Fruit fly (Drosophila melanogaster) ovary, adult (tissue): ENCODE measurements around the gene Brr2.
A peak's percentile ranks its signal among the peaks of the same experiment; 100 is the strongest.

Source experiments
- CG17801 ChIP-seq: fragments of 200-800 bp; optimal IDR thresholded peaks from 2 replicates; lab custom pipeline; 2019; ENCODE audit warnings: missing biosample characterization, mild to moderate bottlenecking, missing genetic modification characterization, moderate library complexity; ENCODE audit not compliant: partially characterized antibody

Gene Brr2

dm6 chr3L:15968686-15969085 is 1.0 kb upstream of the Brr2 start:
- TF ChIP-seq CG17801 (GFP tag; lab: Kevin White, UChicago): no peak

- TF ChIP-seq CG17801 (GFP tag; lab: Kevin White, UChicago): no peak
Measured at dm6 chr3L:15958612-15959315, 8.9 kb downstream of the Brr2 start, which contains the start of gene CG17032. Gene CG17032 (plus strand): TSS chr3L:15958843.

dm6 chr3L:15956448-15957010 is 11.1 kb downstream of the Brr2 start, which contains the start of gene elgi:
Gene elgi (plus strand): TSS chr3L:15956550.
- TF ChIP-seq CG17801 (GFP tag; lab: Kevin White, UChicago): peak; percentile 47

dm6 chr3L:15954784-15955427 is 12.8 kb downstream of the Brr2 start, which contains the start of the genes Pka-C3 and GXIVsPLA2:
Gene Pka-C3 (minus strand): TSS chr3L:15954797.
Gene GXIVsPLA2 (plus strand): TSS chr3L:15955096.
- TF ChIP-seq CG17801 (GFP tag; lab: Kevin White, UChicago): no peak

- no peak for TF ChIP-seq CG17801 (GFP tag; lab: Kevin White, UChicago)
Measured at dm6 chr3L:15953892-15954291, 13.8 kb downstream of the Brr2 start.

dm6 chr3L:15952909-15953308 is 14.8 kb downstream of the Brr2 start:
- TF ChIP-seq CG17801 (GFP tag; lab: Kevin White, UChicago): no peak

- TF ChIP-seq CG17801 (GFP tag; lab: Kevin White, UChicago): peak; percentile 17
Measured at dm6 chr3L:15952287-15952686, 15.4 kb downstream of the Brr2 start.

dm6 chr3L:15940823-15941222 is 26.8 kb downstream of the Brr2 start:
- TF ChIP-seq CG17801 (GFP tag; lab: Kevin White, UChicago): no peak

- TF ChIP-seq CG17801 (GFP tag; lab: Kevin White, UChicago): peak; percentile 66
Measured at dm6 chr3L:15924811-15925437, 42.7 kb downstream of the Brr2 start, which contains the start of gene sff. Gene sff (minus strand): TSS chr3L:15924861.

dm6 chr3L:15924319-15924718 is 43.4 kb downstream of the Brr2 start:
- no peak for TF ChIP-seq CG17801 (GFP tag; lab: Kevin White, UChicago)

- TF ChIP-seq CG17801 (GFP tag; lab: Kevin White, UChicago): no peak
Measured at dm6 chr3L:15923352-15923751, 44.3 kb downstream of the Brr2 start.

dm6 chr3L:15921043-15921621 is 46.5 kb downstream of the Brr2 start:
- TF ChIP-seq CG17801 (GFP tag; lab: Kevin White, UChicago): no peak
